Worm (Caenorhabditis elegans) whole organism, young adult: ENCODE data around the gene idpc-4.

Source experiments
- F22D6.2 ChIP-seq: sonication (generic microtip); optimal IDR thresholded peaks from 2 replicates; lab custom pipeline; 2016; ENCODE audit warnings: mild to moderate bottlenecking, missing genetic modification characterization, missing compliant biosample characterization
- F49E8.2 ChIP-seq: sonication (generic microtip); optimal IDR thresholded peaks from 3 replicates; lab custom pipeline; 2017; ENCODE audit warnings: missing genetic modification characterization, mild to moderate bottlenecking, missing compliant biosample characterization, antibody characterized with exemption, moderate library complexity; ENCODE audit not compliant: insufficient read depth
- ceh-100 ChIP-seq: fragments of 200-800 bp; sonication (Bioruptor generic); IDR thresholded peaks from 2 replicates; pipeline ENCODE4 v1.3.6; 2022; ENCODE audit warnings: missing genetic modification reagents, missing genetic modification characterization, missing compliant biosample characterization
- dpff-1 ChIP-seq: sonication (generic microtip); optimal IDR thresholded peaks from 2 replicates; lab custom pipeline; 2017; ENCODE audit warnings: mild to moderate bottlenecking, missing genetic modification characterization, missing compliant biosample characterization
- dpl-1 ChIP-seq: fragments of 150-350 bp; optimal IDR thresholded peaks from 2 replicates; lab custom pipeline; 2014; ENCODE audit warnings: missing biosample characterization, missing genetic modification reagents, missing genetic modification characterization
- gei-17 ChIP-seq: fragments of 200-800 bp; sonication (Bioruptor generic); optimal IDR thresholded peaks from 2 replicates; lab custom pipeline; 2018; ENCODE audit warnings: mild to moderate bottlenecking, missing genetic modification characterization, missing compliant biosample characterization
- hlh-12 ChIP-seq: sonication (generic microtip); optimal IDR thresholded peaks from 2 replicates; lab custom pipeline; 2016; ENCODE audit warnings: missing genetic modification characterization, missing compliant biosample characterization
- let-607 ChIP-seq, 2 experiments: fragments of 200-800 bp in 1 of 2; sonication (Bioruptor generic) in 1 of 2; sonication (generic microtip) in 1 of 2; optimal IDR thresholded peaks; 2 replicates each; lab custom pipeline; 2016 to 2018; ENCODE audit warnings: mild to moderate bottlenecking in 2 of 2, missing compliant biosample characterization in 2 of 2, missing genetic modification characterization in 2 of 2, moderate library complexity in 2 of 2, missing genotype in 1 of 2
- nfyb-1 ChIP-seq: fragments of 200-800 bp; sonication (Bioruptor generic); IDR thresholded peaks from 2 replicates; pipeline ENCODE4 v1.3.6; 2022; ENCODE audit warnings: missing genetic modification reagents, missing genetic modification characterization, missing compliant biosample characterization
- pha-4 ChIP-seq: fragments of 150-350 bp; sonication (generic microtip); optimal IDR thresholded peaks from 2 replicates; lab custom pipeline; 2014; ENCODE audit warnings: missing biosample characterization, missing genetic modification reagents, missing genetic modification characterization
- unc-62 ChIP-seq: fragments of 150-350 bp; optimal IDR thresholded peaks from 2 replicates; lab custom pipeline; 2014; ENCODE audit warnings: missing biosample characterization, missing genetic modification reagents, missing genetic modification characterization

ce11 chrV:9632348-9632747, 7.1 kb downstream of the idpc-4 start:
- no peak for TF ChIP-seq gei-17 (GFP tag; lab: Kevin White, UChicago)
- no peak for TF ChIP-seq ceh-100 (GFP tag; lab: Robert Waterston, UW)
- TF ChIP-seq dpl-1 (GFP tag; lab: Kevin White, UChicago): no peak
- TF ChIP-seq F49E8.2: no peak
- no peak for TF ChIP-seq let-607 (tag; optimal IDR thresholded peaks at IDR 0.05; lab: Kevin White, UChicago)
- no peak for TF ChIP-seq pha-4 (tag; lab: Kevin White, UChicago)
- TF ChIP-seq hlh-12: no peak
- TF ChIP-seq unc-62 (GFP tag; lab: Kevin White, UChicago): no peak
- no peak for TF ChIP-seq F22D6.2 (tag; lab: Kevin White, UChicago)
- TF ChIP-seq dpff-1 (tag; lab: Kevin White, UChicago): no peak
- no peak for TF ChIP-seq nfyb-1 (GFP tag; lab: Robert Waterston, UW)
